Fruit fly (Drosophila melanogaster) whole organism, pupa: ENCODE data around the gene Eaat2.
A peak's percentile ranks its signal among the peaks of the same experiment; 100 is the strongest.

Experiments used
- CG10348 ChIP-seq: fragments of 200-800 bp; sonication (Bioruptor generic); IDR thresholded peaks from 2 replicates; pipeline ENCODE4 v1.3.6; 2022; ENCODE audit warnings: missing biosample characterization, missing genetic modification characterization
- CG12605 ChIP-seq: fragments of 200-800 bp; sonication (Bioruptor generic); IDR thresholded peaks from 2 replicates; pipeline ENCODE4 v1.3.6; 2022; ENCODE audit warnings: missing biosample characterization, missing genetic modification characterization
- CG13204 ChIP-seq: fragments of 200-800 bp; sonication (Bioruptor generic); optimal IDR thresholded peaks from 2 replicates; lab custom pipeline; 2018; ENCODE audit warnings: missing biosample characterization, mild to moderate bottlenecking, missing genetic modification characterization, moderate library complexity
- CG14655 ChIP-seq: fragments of 200-800 bp; sonication (Bioruptor generic); optimal IDR thresholded peaks from 3 replicates; lab custom pipeline; 2017; ENCODE audit warnings: mild to moderate bottlenecking, missing biosample characterization, missing genetic modification reagents, missing genetic modification characterization
- CG15710 ChIP-seq: fragments of 200-800 bp; sonication (Bioruptor generic); optimal IDR thresholded peaks from 2 replicates; lab custom pipeline; 2018; ENCODE audit warnings: missing biosample characterization, mild to moderate bottlenecking, missing genetic modification characterization, moderate library complexity
- CG17806 ChIP-seq: fragments of 200-800 bp; sonication (Bioruptor generic); optimal IDR thresholded peaks from 2 replicates; lab custom pipeline; 2018; ENCODE audit warnings: missing biosample characterization, mild to moderate bottlenecking, missing genetic modification characterization, moderate library complexity
- CG32121 ChIP-seq: fragments of 200-800 bp; sonication (Bioruptor generic); IDR thresholded peaks from 2 replicates; pipeline ENCODE4 v1.3.6; 2022; ENCODE audit warnings: missing biosample characterization, missing genetic modification characterization
- CG34367 ChIP-seq: fragments of 200-800 bp; sonication (Bioruptor generic); optimal IDR thresholded peaks from 2 replicates; lab custom pipeline; 2018; ENCODE audit warnings: missing biosample characterization, mild to moderate bottlenecking, missing genetic modification characterization
- CG4496 ChIP-seq: fragments of 200-800 bp; sonication (Bioruptor generic); IDR thresholded peaks from 3 replicates; pipeline ENCODE4 v1.3.6; 2022; ENCODE audit warnings: missing biosample characterization, missing genetic modification characterization
- CG8159 ChIP-seq: fragments of 200-800 bp; sonication (Bioruptor generic); optimal IDR thresholded peaks from 3 replicates; lab custom pipeline; 2018; ENCODE audit warnings: missing biosample characterization, mild to moderate bottlenecking, missing genetic modification characterization, moderate library complexity
- CG8301 ChIP-seq: fragments of 200-800 bp; sonication (Bioruptor generic); optimal IDR thresholded peaks from 2 replicates; lab custom pipeline; 2018; ENCODE audit warnings: missing biosample characterization, mild to moderate bottlenecking, missing genetic modification characterization
- CG9948 ChIP-seq: fragments of 200-800 bp; sonication (Bioruptor generic); optimal IDR thresholded peaks from 2 replicates; lab custom pipeline; 2018; ENCODE audit warnings: missing biosample characterization, mild to moderate bottlenecking, missing genetic modification characterization, moderate library complexity
- D1 ChIP-seq: fragments of 200-800 bp; sonication (Bioruptor generic); optimal IDR thresholded peaks from 2 replicates; lab custom pipeline; 2018; ENCODE audit warnings: missing biosample characterization, mild to moderate bottlenecking, missing genetic modification characterization, moderate library complexity
- EcR ChIP-seq: fragments of 200-800 bp; sonication (Bioruptor generic); optimal IDR thresholded peaks from 3 replicates; lab custom pipeline; 2019; ENCODE audit warnings: missing biosample characterization, missing genetic modification characterization, mild to moderate bottlenecking, moderate library complexity, missing genetic modification reagents
- Ets98B ChIP-seq: fragments of 200-800 bp; sonication (Bioruptor generic); IDR thresholded peaks from 2 replicates; pipeline ENCODE4 v1.3.6; 2022; ENCODE audit warnings: missing biosample characterization, missing genetic modification characterization
- Pif1A ChIP-seq: fragments of 200-800 bp; sonication (Bioruptor generic); optimal IDR thresholded peaks from 3 replicates; lab custom pipeline; 2016; ENCODE audit warnings: missing biosample characterization, missing genetic modification characterization
- Pif1B ChIP-seq: fragments of 200-800 bp; sonication (Bioruptor generic); optimal IDR thresholded peaks from 3 replicates; lab custom pipeline; 2016; ENCODE audit warnings: missing biosample characterization, missing genetic modification characterization
- Snoo ChIP-seq: fragments of 200-800 bp; sonication (Bioruptor generic); optimal IDR thresholded peaks from 3 replicates; lab custom pipeline; 2017; ENCODE audit warnings: missing biosample characterization, mild to moderate bottlenecking, missing genetic modification characterization, inconsistent platforms
- fd96Ca ChIP-seq: fragments of 200-800 bp; sonication (Bioruptor generic); IDR thresholded peaks from 3 replicates; pipeline ENCODE4 v1.3.6; 2022; ENCODE audit warnings: missing biosample characterization, missing genetic modification characterization
- gl ChIP-seq: fragments of 200-800 bp; sonication (Bioruptor generic); optimal IDR thresholded peaks from 2 replicates; lab custom pipeline; 2018; ENCODE audit warnings: missing biosample characterization, mild to moderate bottlenecking, missing genetic modification characterization
- rn ChIP-seq: fragments of 200-800 bp; sonication (Bioruptor generic); IDR thresholded peaks from 2 replicates; pipeline ENCODE4 v1.3.6; 2022; ENCODE audit warnings: missing biosample characterization, missing genetic modification characterization

Eaat2 gene

DNA sequence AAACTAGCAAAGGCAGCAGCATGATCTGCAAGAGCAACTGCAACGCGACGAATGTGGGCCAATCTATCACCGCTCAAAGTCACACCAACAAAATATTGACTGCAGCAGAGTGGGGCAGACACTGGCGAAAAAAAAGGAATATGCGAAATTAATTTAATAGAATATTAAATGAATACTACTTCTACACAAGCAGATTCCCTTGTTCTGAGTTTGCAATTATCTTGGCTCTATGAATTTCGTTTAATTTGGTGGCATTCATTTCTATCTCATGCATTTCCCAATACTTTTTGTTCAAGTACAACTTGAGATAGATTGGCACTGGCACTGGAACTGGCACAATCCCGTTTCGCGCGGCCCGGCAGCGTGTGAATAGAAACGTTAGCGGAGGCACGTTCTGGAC, 10.1 kb downstream of the Eaat2 start:
- TF ChIP-seq CG8301 (tag; lab: Kevin White, UChicago) (peak; percentile 77), CG9948 (tag; lab: Kevin White, UChicago) (no peak), Snoo (tag; lab: Kevin White, UChicago) (no peak), D1 (tag; lab: Kevin White, UChicago) (no peak), fd96Ca (peak; percentile 58; the same call in 2 of the 3 replicates), CG32121 (GFP tag; lab: Robert Waterston, UW) (no peak; the same call in 1 of the 2 replicates), CG14655 (GFP tag; lab: Kevin White, UChicago) (peak; percentile 80), CG4496 (GFP tag; lab: Robert Waterston, UW) (peak; percentile 78), Ets98B (GFP tag; lab: Robert Waterston, UW) (peak; percentile 72), CG15710 (tag; lab: Kevin White, UChicago) (no peak)

DNA sequence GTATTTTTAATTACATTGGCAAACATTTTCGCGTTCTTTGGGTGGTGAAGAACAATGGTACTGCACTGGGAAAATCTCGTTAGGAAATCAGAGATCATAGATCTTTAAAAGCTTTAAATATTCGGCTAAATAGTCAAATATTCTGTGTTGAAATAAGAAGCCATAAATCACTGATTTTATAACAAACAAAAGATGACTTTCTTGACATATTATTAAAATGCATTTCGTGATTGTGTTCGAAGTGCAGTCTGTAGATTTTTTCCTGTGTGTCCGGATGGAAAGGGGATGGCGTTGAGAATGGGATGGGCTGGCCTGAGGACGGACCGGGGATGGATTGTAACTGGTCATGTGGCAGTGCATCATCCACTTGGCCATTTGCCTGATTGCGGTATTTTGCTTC, 12.1 kb downstream of the Eaat2 start:
- TF ChIP-seq CG8301 (tag; lab: Kevin White, UChicago) (peak; percentile 36), CG14655 (GFP tag; lab: Kevin White, UChicago) (peak; percentile 51), CG13204 (no peak)

- TF ChIP-seq CG34367 (tag; lab: Kevin White, UChicago) = no peak
- TF ChIP-seq CG32121 (GFP tag; lab: Robert Waterston, UW) = no peak
- TF ChIP-seq CG14655 (GFP tag; lab: Kevin White, UChicago) = no peak
- TF ChIP-seq gl = no peak
- TF ChIP-seq CG10348 (GFP tag; lab: Robert Waterston, UW) = no peak
- TF ChIP-seq fd96Ca = no peak
- no peak for TF ChIP-seq CG17806
- TF ChIP-seq CG8159 (tag; lab: Kevin White, UChicago) = no peak
- no peak for TF ChIP-seq CG13204
- no peak for TF ChIP-seq EcR (GFP tag; lab: Kevin White, UChicago)
- no peak for TF ChIP-seq CG8301 (tag; lab: Kevin White, UChicago)
- TF ChIP-seq CG9948 (tag; lab: Kevin White, UChicago) = no peak
- TF ChIP-seq Pif1B (GFP tag; lab: Kevin White, UChicago) = no peak
- TF ChIP-seq D1 (tag; lab: Kevin White, UChicago) = no peak
- no peak for TF ChIP-seq CG15710 (tag; lab: Kevin White, UChicago)
- TF ChIP-seq CG4496 (GFP tag; lab: Robert Waterston, UW) = no peak
These were observed 16.1 kb downstream of the Eaat2 start, which contains the start of gene Hsp60B for dm6 chr2L:728062-728461. Gene Hsp60B, plus strand, starts transcription at chr2L:728362.

DNA sequence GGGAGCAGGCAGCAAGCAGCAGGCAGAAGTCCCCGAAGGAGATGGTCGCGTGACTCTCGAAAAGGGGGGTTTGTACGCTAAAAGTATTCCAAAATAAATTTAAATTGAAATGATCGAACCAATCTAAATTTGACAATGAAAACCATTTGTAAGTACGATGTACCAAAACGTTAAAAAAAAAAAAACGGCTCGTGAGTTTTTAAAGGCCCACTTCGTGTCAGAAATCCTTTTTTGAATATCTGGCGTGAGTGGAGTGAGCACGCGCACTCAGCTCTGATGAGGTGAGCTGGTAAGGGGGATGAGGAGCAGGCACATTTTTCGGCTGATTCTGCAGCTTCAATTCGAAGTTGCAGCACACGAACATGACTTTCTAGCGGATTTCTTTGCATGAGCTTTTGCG, 19.4 kb downstream of the Eaat2 start:
- peak; percentile 12 for TF ChIP-seq CG8301 (tag; lab: Kevin White, UChicago)
- TF ChIP-seq CG13204 = no peak
- no peak for TF ChIP-seq CG8159 (tag; lab: Kevin White, UChicago)
- TF ChIP-seq CG14655 (GFP tag; lab: Kevin White, UChicago) = peak; percentile 6
- no peak for TF ChIP-seq Snoo (tag; lab: Kevin White, UChicago)
- no peak for TF ChIP-seq fd96Ca
- peak; percentile 16 for TF ChIP-seq Pif1A (GFP tag; lab: Kevin White, UChicago)
- no peak for TF ChIP-seq CG10348 (GFP tag; lab: Robert Waterston, UW)
- no peak for TF ChIP-seq Pif1B (GFP tag; lab: Kevin White, UChicago)
- TF ChIP-seq rn (GFP tag; lab: Robert Waterston, UW) = no peak
- no peak for TF ChIP-seq Ets98B (GFP tag; lab: Robert Waterston, UW)
- TF ChIP-seq CG32121 (GFP tag; lab: Robert Waterston, UW) = no peak
- no peak for TF ChIP-seq CG15710 (tag; lab: Kevin White, UChicago)

DNA sequence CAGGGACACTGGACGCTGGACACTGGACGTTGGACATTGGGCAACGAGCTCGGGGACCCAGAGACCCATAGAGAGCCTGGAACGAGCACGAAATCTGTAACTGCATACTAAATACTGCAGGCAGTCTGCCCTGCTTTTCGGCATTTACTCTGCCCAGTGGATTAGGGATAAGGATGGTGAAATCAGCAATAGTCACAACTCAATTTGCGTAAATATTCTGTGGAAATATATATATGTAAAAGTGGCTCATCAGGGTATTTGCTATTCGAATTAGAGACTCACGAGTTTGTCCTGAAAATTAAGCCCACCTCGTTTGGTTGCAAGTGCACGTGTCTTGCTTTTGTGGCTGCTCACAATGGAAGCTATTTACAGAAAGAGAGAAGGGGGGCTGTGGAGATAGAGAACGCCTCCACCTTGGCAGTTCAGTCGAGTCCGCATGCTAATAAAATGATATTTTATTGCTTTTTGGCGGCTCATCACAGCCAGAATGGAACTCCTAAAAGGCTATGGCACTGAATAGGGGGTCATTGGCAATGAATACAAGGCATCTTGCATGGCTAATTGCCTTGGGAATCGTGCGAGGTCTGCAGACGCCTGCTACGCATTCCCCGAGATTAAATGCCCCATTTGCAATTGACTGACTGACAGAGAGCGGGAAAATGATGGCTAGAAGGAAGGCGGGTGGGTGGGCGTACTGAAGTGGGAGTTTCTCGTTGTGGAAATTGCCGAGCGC, 20.2 kb downstream of the Eaat2 start:
- TF ChIP-seq CG4496 (GFP tag; lab: Robert Waterston, UW) = peak; percentile 61; the same call in 2 of the 3 replicates
- TF ChIP-seq CG13204 = no peak
- TF ChIP-seq CG8159 (tag; lab: Kevin White, UChicago) = peak; percentile 78
- peak; percentile 91 for TF ChIP-seq EcR (GFP tag; lab: Kevin White, UChicago)
- no peak for TF ChIP-seq D1 (tag; lab: Kevin White, UChicago)
- TF ChIP-seq fd96Ca = no peak
- TF ChIP-seq CG17806 = peak; percentile 63
- TF ChIP-seq CG10348 (GFP tag; lab: Robert Waterston, UW) = no peak
- peak; percentile 31 for TF ChIP-seq Pif1A (GFP tag; lab: Kevin White, UChicago)
- peak; percentile 8 for TF ChIP-seq CG8301 (tag; lab: Kevin White, UChicago)
- TF ChIP-seq CG32121 (GFP tag; lab: Robert Waterston, UW) = no peak
- peak; percentile 49 for TF ChIP-seq CG15710 (tag; lab: Kevin White, UChicago)
- peak; percentile 49 for TF ChIP-seq CG9948 (tag; lab: Kevin White, UChicago)
- peak; percentile 43 for TF ChIP-seq CG14655 (GFP tag; lab: Kevin White, UChicago)
- peak; percentile 46 for TF ChIP-seq gl
- TF ChIP-seq CG34367 (tag; lab: Kevin White, UChicago) = peak; percentile 58
- TF ChIP-seq rn (GFP tag; lab: Robert Waterston, UW) = peak; percentile 22; the same call in 1 of the 2 replicates
- TF ChIP-seq CG12605 (GFP tag; lab: Robert Waterston, UW) = no peak
- TF ChIP-seq Pif1B (GFP tag; lab: Kevin White, UChicago) = peak; percentile 58
- TF ChIP-seq Snoo (tag; lab: Kevin White, UChicago) = no peak
- no peak for TF ChIP-seq Ets98B (GFP tag; lab: Robert Waterston, UW)
- TF ChIP-seq, all 21 proteins: peak for 13
